Worm (Caenorhabditis elegans) whole organism, L1 larva: ENCODE measurements around the gene srh-206.

Experiments
- aly-2 ChIP-seq: fragments of 150-350 bp; optimal IDR thresholded peaks from 2 replicates; lab custom pipeline; 2014; ENCODE audit warnings: missing biosample characterization, missing genetic modification characterization
- ama-1 ChIP-seq: fragments of 150-350 bp; optimal IDR thresholded peaks from 2 replicates; lab custom pipeline; 2014
- dpl-1 ChIP-seq, 3 experiments: fragments of 150-350 bp in 2 of 3; sonication (generic microtip) in 1 of 3; optimal IDR thresholded peaks; 2 replicates each; lab custom pipeline; 2014 to 2017; ENCODE audit warnings: missing biosample characterization in 3 of 3, missing genetic modification characterization in 3 of 3, missing genetic modification reagents in 3 of 3
- lin-15B ChIP-seq: fragments of 150-350 bp; sonication (generic microtip); optimal IDR thresholded peaks from 3 replicates; lab custom pipeline; 2014; ENCODE audit warnings: missing biosample characterization, missing genetic modification characterization
- lin-35 ChIP-seq, 2 experiments: fragments of 150-350 bp; optimal IDR thresholded peaks; 2 replicates each; lab custom pipeline; 2014; ENCODE audit warnings: missing biosample characterization in 2 of 2, missing genetic modification characterization in 2 of 2, missing genetic modification reagents in 2 of 2
- nhr-76 ChIP-seq: sonication (generic microtip); optimal IDR thresholded peaks from 2 replicates; lab custom pipeline; 2017; ENCODE audit warnings: missing biosample characterization, missing genetic modification characterization
- nhr-77 ChIP-seq: fragments of 150-350 bp; optimal IDR thresholded peaks from 2 replicates; lab custom pipeline; 2014; ENCODE audit warnings: missing biosample characterization, missing genetic modification characterization
- snpc-4 ChIP-seq: fragments of 150-350 bp; optimal IDR thresholded peaks from 2 replicates; lab custom pipeline; 2014; ENCODE audit warnings: missing biosample characterization, missing genetic modification characterization
- zag-1 ChIP-seq: fragments of 150-350 bp; optimal IDR thresholded peaks from 2 replicates; lab custom pipeline; 2014; ENCODE audit warnings: missing biosample characterization, missing genetic modification characterization

DNA sequence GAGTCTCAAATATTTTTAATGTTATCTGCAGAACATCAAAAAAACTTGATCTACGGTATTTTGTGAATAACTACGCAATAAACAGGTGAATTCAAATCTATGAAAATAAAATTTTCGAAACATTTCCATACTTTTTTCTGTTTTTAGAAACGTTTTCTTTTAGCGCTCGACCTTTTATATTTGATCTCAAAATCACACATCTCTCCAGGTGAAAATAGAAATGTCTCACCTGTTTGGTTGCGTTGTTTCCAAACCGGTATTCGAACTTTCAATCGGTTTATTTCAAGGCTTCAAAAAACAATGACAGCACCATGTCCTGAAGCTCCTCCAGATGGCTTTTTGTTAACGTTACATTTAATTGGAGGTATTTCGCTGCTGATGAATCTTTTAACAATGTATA, 46.5 kb upstream of the srh-206 start, which contains the start of gene sri-9:
- TF ChIP-seq nhr-77 (tag; lab: Kevin White, UChicago) (no peak), dpl-1 (GFP tag; optimal IDR thresholded peaks at IDR 0.05; lab: Kevin White, UChicago) (no peak), lin-35 (GFP tag; optimal IDR thresholded peaks at IDR 0.05; lab: Kevin White, UChicago) (no peak), ama-1 (lab: Kevin White, UChicago) (no peak), zag-1 (tag; lab: Kevin White, UChicago) (no peak), nhr-76 (tag; lab: Kevin White, UChicago) (no peak), aly-2 (tag; lab: Kevin White, UChicago) (no peak), lin-15B (tag; lab: Kevin White, UChicago) (no peak), snpc-4 (no peak)
